Worm (Caenorhabditis elegans) whole organism, young adult: ENCODE measurements around the gene C25E10.4.

Experiments
- D2030.7 ChIP-seq: fragments of 200-800 bp; sonication (Bioruptor generic); IDR thresholded peaks from 2 replicates; pipeline ENCODE4 v1.3.6; 2022; ENCODE audit warnings: missing genetic modification reagents, missing genetic modification characterization, missing compliant biosample characterization
- F37B4.10 ChIP-seq: fragments of 200-800 bp; sonication (Bioruptor generic); IDR thresholded peaks from 2 replicates; pipeline ENCODE4 v1.3.6; 2022; ENCODE audit warnings: missing genetic modification characterization, missing compliant biosample characterization
- F39B2.1 ChIP-seq: fragments of 200-800 bp; sonication (Bioruptor generic); IDR thresholded peaks from 2 replicates; pipeline ENCODE4 v1.3.6; 2022; ENCODE audit warnings: missing genetic modification reagents, missing genetic modification characterization, missing compliant biosample characterization
- F49E8.2 ChIP-seq: sonication (generic microtip); optimal IDR thresholded peaks from 3 replicates; lab custom pipeline; 2017; ENCODE audit warnings: missing genetic modification characterization, mild to moderate bottlenecking, missing compliant biosample characterization, antibody characterized with exemption, moderate library complexity; ENCODE audit not compliant: insufficient read depth
- F52B5.7 ChIP-seq: sonication (generic microtip); optimal IDR thresholded peaks from 2 replicates; lab custom pipeline; 2016; ENCODE audit warnings: mild to moderate bottlenecking, missing genetic modification characterization, missing compliant biosample characterization
- K12H6.12 ChIP-seq: fragments of 200-800 bp; sonication (Bioruptor generic); optimal IDR thresholded peaks from 2 replicates; lab custom pipeline; 2018; ENCODE audit warnings: mild to moderate bottlenecking, missing genetic modification characterization, missing compliant biosample characterization
- T07F8.4 ChIP-seq: sonication (generic microtip); optimal IDR thresholded peaks from 2 replicates; lab custom pipeline; 2016; ENCODE audit warnings: mild to moderate bottlenecking, missing genetic modification characterization, moderate library complexity, missing compliant biosample characterization
- Y53F4B.3 ChIP-seq: fragments of 200-800 bp; sonication (Bioruptor generic); IDR thresholded peaks from 2 replicates; pipeline ENCODE4 v1.3.6; 2022; ENCODE audit warnings: missing genetic modification reagents, missing genetic modification characterization, missing compliant biosample characterization
- Y67H2A.10 ChIP-seq: fragments of 200-800 bp; sonication (Bioruptor generic); conservative IDR thresholded peaks from 2 replicates; pipeline ENCODE4 v1.3.6; 2022; ENCODE audit warnings: missing genetic modification reagents, missing genetic modification characterization, missing compliant biosample characterization
- attf-3 ChIP-seq: fragments of 200-800 bp; sonication (Bioruptor generic); conservative IDR thresholded peaks from 2 replicates; pipeline ENCODE4 v1.3.6; 2022; ENCODE audit warnings: missing genetic modification reagents, missing genetic modification characterization, missing compliant biosample characterization
- attf-6 ChIP-seq: fragments of 200-800 bp; sonication (Bioruptor generic); IDR thresholded peaks from 2 replicates; pipeline ENCODE4 v1.3.6; 2022; ENCODE audit warnings: missing genetic modification reagents, missing genetic modification characterization, missing compliant biosample characterization
- ccch-3 ChIP-seq: fragments of 200-800 bp; sonication (Bioruptor generic); optimal IDR thresholded peaks from 2 replicates; lab custom pipeline; 2018; ENCODE audit warnings: mild to moderate bottlenecking, missing genetic modification characterization, missing compliant biosample characterization
- cebp-1 ChIP-seq, 2 experiments: fragments of 200-800 bp in 1 of 2; sonication (Bioruptor generic) in 1 of 2; sonication (generic microtip) in 1 of 2; IDR thresholded peaks in 1 of 2; optimal IDR thresholded peaks in 1 of 2; 2 replicates each; pipeline versions ENCODE4 v1.3.6 to Lab custom; 2017 to 2022; ENCODE audit warnings: missing compliant biosample characterization in 2 of 2, missing genetic modification characterization in 2 of 2, mild to moderate bottlenecking in 1 of 2, missing genetic modification reagents in 1 of 2, moderate library complexity in 1 of 2
- ceh-100 ChIP-seq: fragments of 200-800 bp; sonication (Bioruptor generic); IDR thresholded peaks from 2 replicates; pipeline ENCODE4 v1.3.6; 2022; ENCODE audit warnings: missing genetic modification reagents, missing genetic modification characterization, missing compliant biosample characterization
- ceh-58 ChIP-seq: fragments of 200-800 bp; sonication (Bioruptor generic); IDR thresholded peaks from 2 replicates; pipeline ENCODE4 v1.3.6; 2022; ENCODE audit warnings: missing genetic modification characterization, missing compliant biosample characterization
- ceh-91 ChIP-seq: fragments of 200-800 bp; sonication (Bioruptor generic); IDR thresholded peaks from 2 replicates; pipeline ENCODE4 v1.3.6; 2022; ENCODE audit warnings: missing genetic modification reagents, missing genetic modification characterization, missing compliant biosample characterization
- die-1 ChIP-seq: sonication (generic microtip); optimal IDR thresholded peaks from 2 replicates; lab custom pipeline; 2016; ENCODE audit warnings: missing genotype, mild to moderate bottlenecking, missing genetic modification characterization, missing compliant biosample characterization
- dpff-1 ChIP-seq: sonication (generic microtip); optimal IDR thresholded peaks from 2 replicates; lab custom pipeline; 2017; ENCODE audit warnings: mild to moderate bottlenecking, missing genetic modification characterization, missing compliant biosample characterization
- egl-18 ChIP-seq: fragments of 200-800 bp; sonication (Bioruptor generic); IDR thresholded peaks from 2 replicates; pipeline ENCODE4 v1.3.6; 2022; ENCODE audit warnings: missing genetic modification reagents, missing genetic modification characterization, missing compliant biosample characterization
- egl-44 ChIP-seq: fragments of 200-800 bp; sonication (Bioruptor generic); IDR thresholded peaks from 2 replicates; pipeline ENCODE4 v1.3.6; 2022; ENCODE audit warnings: missing genetic modification reagents, missing genetic modification characterization, missing compliant biosample characterization
- hlh-26 ChIP-seq: fragments of 200-800 bp; sonication (Bioruptor generic); conservative IDR thresholded peaks from 2 replicates; pipeline ENCODE4 v1.3.6; 2022; ENCODE audit warnings: missing genetic modification reagents, missing genetic modification characterization, missing compliant biosample characterization
- hrde-1 ChIP-seq: sonication (generic microtip); optimal IDR thresholded peaks from 2 replicates; lab custom pipeline; 2016; ENCODE audit warnings: missing genetic modification characterization, mild to moderate bottlenecking, missing compliant biosample characterization, moderate library complexity, missing genotype, missing genetic modification reagents, borderline replicate concordance
- hsf-1 ChIP-seq: fragments of 200-800 bp; sonication (Bioruptor generic); IDR thresholded peaks from 2 replicates; pipeline ENCODE4 v1.3.6; 2022; ENCODE audit warnings: missing genetic modification reagents, missing genetic modification characterization, missing compliant biosample characterization
- let-607 ChIP-seq, 2 experiments: fragments of 200-800 bp in 1 of 2; sonication (Bioruptor generic) in 1 of 2; sonication (generic microtip) in 1 of 2; optimal IDR thresholded peaks; 2 replicates each; lab custom pipeline; 2016 to 2018; ENCODE audit warnings: mild to moderate bottlenecking in 2 of 2, missing compliant biosample characterization in 2 of 2, missing genetic modification characterization in 2 of 2, moderate library complexity in 2 of 2, missing genotype in 1 of 2
- lsy-27 ChIP-seq: sonication (generic microtip); optimal IDR thresholded peaks from 2 replicates; lab custom pipeline; 2017; ENCODE audit warnings: missing genetic modification characterization, mild to moderate bottlenecking, missing compliant biosample characterization, antibody characterized with exemption, missing genotype, borderline replicate concordance; ENCODE audit not compliant: insufficient read depth
- madf-10 ChIP-seq: sonication (generic microtip); optimal IDR thresholded peaks from 2 replicates; lab custom pipeline; 2016; ENCODE audit warnings: mild to moderate bottlenecking, missing genetic modification characterization, missing compliant biosample characterization
- mcd-1 ChIP-seq: fragments of 200-800 bp; sonication (Bioruptor generic); IDR thresholded peaks from 2 replicates; pipeline ENCODE4 v1.3.6; 2022; ENCODE audit warnings: missing genetic modification reagents, missing genetic modification characterization, missing compliant biosample characterization
- mes-4 ChIP-seq: sonication (generic microtip); optimal IDR thresholded peaks from 2 replicates; lab custom pipeline; 2016; ENCODE audit warnings: missing genotype, missing genetic modification characterization, missing compliant biosample characterization
- nfya-1 ChIP-seq: sonication (generic microtip); optimal IDR thresholded peaks from 2 replicates; lab custom pipeline; 2017; ENCODE audit warnings: antibody characterized with exemption, missing compliant biosample characterization, missing genetic modification characterization, borderline replicate concordance; ENCODE audit not compliant: insufficient read depth
- nfya-2 ChIP-seq: fragments of 200-800 bp; sonication (Bioruptor generic); IDR thresholded peaks from 2 replicates; pipeline ENCODE4 v1.3.6; 2022; ENCODE audit warnings: missing genetic modification reagents, missing genetic modification characterization, missing compliant biosample characterization
- pbrm-1 ChIP-seq: fragments of 200-800 bp; sonication (Bioruptor generic); IDR thresholded peaks from 2 replicates; pipeline ENCODE4 v1.3.6; 2022; ENCODE audit warnings: missing genetic modification reagents, missing genetic modification characterization, missing compliant biosample characterization
- rcor-1 ChIP-seq: fragments of 200-800 bp; sonication (Bioruptor generic); IDR thresholded peaks from 2 replicates; pipeline ENCODE4 v1.3.6; 2022; ENCODE audit warnings: missing genetic modification reagents, missing genetic modification characterization, missing compliant biosample characterization
- snpc-3.4 ChIP-seq: sonication (generic microtip); optimal IDR thresholded peaks from 2 replicates; lab custom pipeline; 2017; ENCODE audit warnings: missing genetic modification characterization, mild to moderate bottlenecking, missing compliant biosample characterization, antibody characterized with exemption, moderate library complexity, missing genotype, missing genetic modification reagents
- somi-1 ChIP-seq: fragments of 200-800 bp; sonication (Bioruptor generic); optimal IDR thresholded peaks from 2 replicates; lab custom pipeline; 2018; ENCODE audit warnings: mild to moderate bottlenecking, missing genetic modification characterization, missing compliant biosample characterization
- tlf-1 ChIP-seq: fragments of 200-800 bp; sonication (Bioruptor generic); optimal IDR thresholded peaks from 2 replicates; lab custom pipeline; 2018; ENCODE audit warnings: mild to moderate bottlenecking, missing genetic modification characterization, missing compliant biosample characterization
- zfh-2 ChIP-seq: fragments of 200-800 bp; sonication (Bioruptor generic); conservative IDR thresholded peaks from 2 replicates; pipeline ENCODE4 v1.3.6; 2022; ENCODE audit warnings: missing genetic modification reagents, missing genetic modification characterization, missing compliant biosample characterization
- zim-3 ChIP-seq: sonication (generic microtip); optimal IDR thresholded peaks from 2 replicates; lab custom pipeline; 2017; ENCODE audit warnings: mild to moderate bottlenecking, missing genetic modification characterization, moderate library complexity, missing compliant biosample characterization
- ztf-28 ChIP-seq: fragments of 200-800 bp; sonication (Bioruptor generic); IDR thresholded peaks from 2 replicates; pipeline ENCODE4 v1.3.6; 2022; ENCODE audit warnings: missing genetic modification reagents, missing genetic modification characterization, missing compliant biosample characterization
- ztf-3 ChIP-seq: fragments of 200-800 bp; sonication (Bioruptor generic); optimal IDR thresholded peaks from 2 replicates; lab custom pipeline; 2018; ENCODE audit warnings: mild to moderate bottlenecking, missing genetic modification characterization, missing compliant biosample characterization

C25E10.4 gene

ce11 chrV:9055644-9056043 is 22.3 kb downstream of the C25E10.4 start:
- TF ChIP-seq lsy-27 (tag; lab: Kevin White, UChicago) (no peak), egl-44 (GFP tag; lab: Robert Waterston, UW) (no peak), zim-3 (tag; lab: Kevin White, UChicago) (no peak), hsf-1 (GFP tag; lab: Robert Waterston, UW) (no peak)

ce11 chrV:9056253-9056652 is 22.9 kb downstream of the C25E10.4 start, which contains the start of gene C25E10.10:
Gene C25E10.10, minus strand, starts transcription at chrV:9056353.
- TF ChIP-seq tlf-1 (no peak), let-607 (tag; optimal IDR thresholded peaks at IDR 0.05; lab: Kevin White, UChicago) (no peak), mcd-1 (GFP tag; lab: Robert Waterston, UW) (no peak), ztf-28 (GFP tag; lab: Robert Waterston, UW) (no peak), Y67H2A.10 (GFP tag; lab: Robert Waterston, UW) (no peak)

- TF ChIP-seq somi-1 (GFP tag; lab: Kevin White, UChicago), result no peak
- no peak for TF ChIP-seq dpff-1 (tag; lab: Kevin White, UChicago)
- no peak for TF ChIP-seq ceh-91
- no peak for TF ChIP-seq ztf-3 (GFP tag; lab: Kevin White, UChicago)
- no peak for TF ChIP-seq hrde-1
- no peak for TF ChIP-seq F39B2.1 (GFP tag; lab: Robert Waterston, UW)
- TF ChIP-seq ccch-3 (GFP tag; lab: Kevin White, UChicago), result no peak
- no peak for TF ChIP-seq snpc-3.4 (tag; lab: Kevin White, UChicago)
- TF ChIP-seq F37B4.10, result no peak
- TF ChIP-seq attf-3 (GFP tag; lab: Robert Waterston, UW), result no peak
- no peak for TF ChIP-seq F49E8.2
- TF ChIP-seq mes-4 (tag; lab: Kevin White, UChicago), result no peak
- no peak for TF ChIP-seq F52B5.7 (tag; lab: Kevin White, UChicago)
- TF ChIP-seq nfya-2 (GFP tag; lab: Robert Waterston, UW), result no peak
- no peak for TF ChIP-seq hlh-26
- no peak for TF ChIP-seq madf-10
- TF ChIP-seq, all 124 proteins: peak for 0
These were observed 25.3 kb downstream of the C25E10.4 start, which contains the start of gene C25E10.11 for ce11 chrV:9058627-9059026. Gene C25E10.11, minus strand, starts transcription at chrV:9058727.

- no peak for TF ChIP-seq egl-18 (GFP tag; lab: Robert Waterston, UW)
- TF ChIP-seq D2030.7 (GFP tag; lab: Robert Waterston, UW), result no peak
- no peak for TF ChIP-seq K12H6.12 (tag; lab: Kevin White, UChicago)
- TF ChIP-seq ceh-58 (GFP tag; lab: Robert Waterston, UW), result no peak
- TF ChIP-seq attf-6 (GFP tag; lab: Robert Waterston, UW), result no peak
- no peak for TF ChIP-seq nfya-1 (tag; lab: Kevin White, UChicago)
- no peak for TF ChIP-seq cebp-1 (GFP tag; IDR thresholded peaks at IDR 0.05; lab: Robert Waterston, UW)
- no peak for TF ChIP-seq cebp-1 (tag; optimal IDR thresholded peaks at IDR 0.05; lab: Kevin White, UChicago)
- TF ChIP-seq zfh-2 (GFP tag; lab: Robert Waterston, UW), result no peak
- TF ChIP-seq ceh-100 (GFP tag; lab: Robert Waterston, UW), result no peak
- TF ChIP-seq Y53F4B.3 (GFP tag; lab: Robert Waterston, UW), result no peak
- no peak for TF ChIP-seq die-1 (tag; lab: Kevin White, UChicago)
- no peak for TF ChIP-seq pbrm-1 (GFP tag; lab: Robert Waterston, UW)
- TF ChIP-seq T07F8.4 (tag; lab: Kevin White, UChicago), result no peak
- TF ChIP-seq nfya-2 (GFP tag; lab: Robert Waterston, UW), result no peak
- TF ChIP-seq rcor-1 (GFP tag; lab: Robert Waterston, UW), result no peak
- no peak for TF ChIP-seq hlh-26
- no peak for TF ChIP-seq F49E8.2
- no peak for TF ChIP-seq F37B4.10
- TF ChIP-seq hrde-1, result no peak
These were observed 26.1 kb downstream of the C25E10.4 start, which contains the start of the genes C25E10.16 and C25E10.13 for ce11 chrV:9059468-9059867. Gene C25E10.16, minus strand, starts transcription at chrV:9059568. Gene C25E10.13, plus strand, starts transcription at chrV:9059723.
